Fruit fly (Drosophila melanogaster) whole organism, embryonic: ENCODE data around the gene CG11178.

Experiments used
- B-H1 ChIP-seq: fragments of 200-800 bp; sonication (Bioruptor generic); IDR thresholded peaks from 3 replicates; pipeline ENCODE4 v1.3.6; 2022; ENCODE audit warnings: missing biosample characterization, missing genetic modification characterization
- BtbVII ChIP-seq: fragments of 200-800 bp; sonication (Bioruptor generic); optimal IDR thresholded peaks from 3 replicates; lab custom pipeline; 2017; ENCODE audit warnings: missing biosample characterization, mild to moderate bottlenecking, missing genetic modification characterization
- CG10209 ChIP-seq: fragments of 200-800 bp; sonication (Bioruptor generic); optimal IDR thresholded peaks from 3 replicates; lab custom pipeline; 2017; ENCODE audit warnings: missing biosample characterization, mild to moderate bottlenecking, missing genetic modification characterization, missing genetic modification reagents
- CG10431 ChIP-seq: fragments of 200-800 bp; sonication (Bioruptor generic); optimal IDR thresholded peaks from 3 replicates; lab custom pipeline; 2018; ENCODE audit warnings: missing biosample characterization, mild to moderate bottlenecking, missing genetic modification characterization
- CG10543 ChIP-seq: fragments of 200-800 bp; sonication (Bioruptor generic); optimal IDR thresholded peaks from 3 replicates; lab custom pipeline; 2017; ENCODE audit warnings: missing biosample characterization, mild to moderate bottlenecking, missing genetic modification characterization, moderate library complexity
- CG13296 ChIP-seq: fragments of 200-800 bp; sonication (Bioruptor generic); optimal IDR thresholded peaks from 3 replicates; lab custom pipeline; 2018; ENCODE audit warnings: missing biosample characterization, mild to moderate bottlenecking, missing genetic modification characterization
- CG15514 ChIP-seq: fragments of 200-800 bp; sonication (Bioruptor generic); optimal IDR thresholded peaks from 3 replicates; lab custom pipeline; 2017; ENCODE audit warnings: missing biosample characterization, missing genetic modification characterization, mild to moderate bottlenecking, moderate library complexity, missing genetic modification reagents
- CG16815 ChIP-seq: fragments of 200-800 bp; sonication (Bioruptor generic); optimal IDR thresholded peaks from 3 replicates; lab custom pipeline; 2017; ENCODE audit warnings: missing biosample characterization, mild to moderate bottlenecking, missing genetic modification characterization
- CG17361 ChIP-seq: fragments of 200-800 bp; sonication (Bioruptor generic); IDR thresholded peaks from 3 replicates; pipeline ENCODE4 v1.3.6; 2022; ENCODE audit warnings: missing biosample characterization, missing genetic modification characterization
- CG17568 ChIP-seq: fragments of 200-800 bp; sonication (Bioruptor generic); optimal IDR thresholded peaks from 2 replicates; lab custom pipeline; 2018; ENCODE audit warnings: missing biosample characterization, mild to moderate bottlenecking, missing genetic modification characterization, moderate library complexity
- CG2712 ChIP-seq: fragments of 200-800 bp; optimal IDR thresholded peaks from 3 replicates; lab custom pipeline; 2019; ENCODE audit warnings: missing biosample characterization, mild to moderate bottlenecking, missing genetic modification characterization, moderate library complexity
- CG32767 ChIP-seq: fragments of 200-800 bp; sonication (Bioruptor generic); IDR thresholded peaks from 2 replicates; pipeline ENCODE4 v1.3.6; 2022; ENCODE audit warnings: missing biosample characterization, missing genetic modification characterization
- CG34422 ChIP-seq: fragments of 200-800 bp; sonication (Bioruptor generic); IDR thresholded peaks from 3 replicates; pipeline ENCODE4 v1.3.6; 2022; ENCODE audit warnings: missing biosample characterization, missing genetic modification characterization
- CG4328 ChIP-seq: fragments of 200-800 bp; sonication (Bioruptor generic); optimal IDR thresholded peaks from 3 replicates; lab custom pipeline; 2017; ENCODE audit warnings: missing biosample characterization, missing genetic modification reagents, missing genetic modification characterization
- CG4854 ChIP-seq: fragments of 200-800 bp; sonication (Bioruptor generic); optimal IDR thresholded peaks from 2 replicates; lab custom pipeline; 2016; ENCODE audit warnings: missing biosample characterization, missing genetic modification characterization, inconsistent platforms
- CG6854 ChIP-seq: fragments of 200-800 bp; sonication (Bioruptor generic); optimal IDR thresholded peaks from 3 replicates; lab custom pipeline; 2017; ENCODE audit warnings: missing biosample characterization, mild to moderate bottlenecking, missing genetic modification characterization
- CG8290 ChIP-seq, 3 experiments: fragments of 200-800 bp; sonication (Bioruptor generic); optimal IDR thresholded peaks; 2 replicates each; lab custom pipeline; 2016 to 2019; ENCODE audit warnings: missing biosample characterization in 3 of 3, missing genetic modification characterization in 3 of 3, mild to moderate bottlenecking in 2 of 3, moderate library complexity in 1 of 3
- CG8924 ChIP-seq: fragments of 200-800 bp; optimal IDR thresholded peaks from 3 replicates; lab custom pipeline; 2019; ENCODE audit warnings: missing biosample characterization, mild to moderate bottlenecking, missing genetic modification characterization, moderate library complexity
- CG9727 ChIP-seq: fragments of 200-800 bp; sonication (Bioruptor generic); optimal IDR thresholded peaks from 3 replicates; lab custom pipeline; 2017; ENCODE audit warnings: missing biosample characterization, mild to moderate bottlenecking, missing genetic modification characterization
- Drgx ChIP-seq: fragments of 200-800 bp; sonication (Bioruptor generic); IDR thresholded peaks from 2 replicates; pipeline ENCODE4 v1.3.6; 2022; ENCODE audit warnings: missing biosample characterization, missing genetic modification characterization
- E2f1 ChIP-seq: fragments of 200-800 bp; sonication (Bioruptor generic); IDR thresholded peaks from 2 replicates; pipeline ENCODE4 v1.3.6; 2022; ENCODE audit warnings: missing biosample characterization, missing genetic modification characterization
- Ets65A ChIP-seq: fragments of 200-800 bp; sonication (Bioruptor generic); peaks from one replicate; lab custom pipeline; 2016; ENCODE audit warnings: missing biosample characterization, missing genetic modification characterization
- H2.0 ChIP-seq: fragments of 200-800 bp; sonication (Bioruptor generic); IDR thresholded peaks from 2 replicates; pipeline ENCODE4 v1.3.6; 2022; ENCODE audit warnings: missing biosample characterization, missing genetic modification characterization
- Hand ChIP-seq: fragments of 200-800 bp; sonication (Bioruptor generic); optimal IDR thresholded peaks from 2 replicates; lab custom pipeline; 2017; ENCODE audit warnings: mild to moderate bottlenecking, missing biosample characterization, missing genetic modification reagents, missing genetic modification characterization
- Hr78 ChIP-seq, 2 experiments: fragments of 200-800 bp in 1 of 2; fragments of >200 bp in 1 of 2; sonication (Bioruptor generic) in 1 of 2; optimal IDR thresholded peaks; 2 replicates each; lab custom pipeline; 2017 to 2019; ENCODE audit warnings: missing biosample characterization in 2 of 2, missing genetic modification characterization in 2 of 2, mild to moderate bottlenecking in 1 of 2, moderate library complexity in 1 of 2
- Hsf ChIP-seq: fragments of 200-800 bp; sonication (Bioruptor generic); optimal IDR thresholded peaks from 3 replicates; lab custom pipeline; 2016; ENCODE audit warnings: missing biosample characterization, missing genetic modification characterization
- Max ChIP-seq: fragments of 200-800 bp; sonication (Bioruptor generic); optimal IDR thresholded peaks from 2 replicates; lab custom pipeline; 2016; ENCODE audit warnings: missing biosample characterization, mild to moderate bottlenecking, missing genetic modification characterization
- Mes4 ChIP-seq: fragments of 200-800 bp; sonication (Bioruptor generic); optimal IDR thresholded peaks from 2 replicates; lab custom pipeline; 2016; ENCODE audit warnings: missing biosample characterization, missing genetic modification characterization
- NC2α ChIP-seq: fragments of 200-800 bp; sonication (Bioruptor generic); optimal IDR thresholded peaks from 2 replicates; lab custom pipeline; 2016; ENCODE audit warnings: missing biosample characterization, missing genetic modification characterization
- Nf-YC ChIP-seq: fragments of 200-800 bp; optimal IDR thresholded peaks from 3 replicates; lab custom pipeline; 2019; ENCODE audit warnings: missing biosample characterization, mild to moderate bottlenecking, missing genetic modification characterization, moderate library complexity
- Oli ChIP-seq: fragments of 200-800 bp; sonication (Bioruptor generic); optimal IDR thresholded peaks from 2 replicates; lab custom pipeline; 2018; ENCODE audit warnings: missing biosample characterization, mild to moderate bottlenecking, missing genetic modification characterization, moderate library complexity
- Pdp1 ChIP-seq, 2 experiments: fragments of 200-800 bp; sonication (Bioruptor generic); optimal IDR thresholded peaks; 3 replicates each; lab custom pipeline; 2016; ENCODE audit warnings: missing biosample characterization in 2 of 2, missing genetic modification characterization in 2 of 2, mild to moderate bottlenecking in 1 of 2, moderate library complexity in 1 of 2
- Spps ChIP-seq: fragments of 200-800 bp; sonication (Bioruptor generic); optimal IDR thresholded peaks from 2 replicates; lab custom pipeline; 2018; ENCODE audit warnings: missing biosample characterization, mild to moderate bottlenecking, missing genetic modification characterization
- Ssrp ChIP-seq: fragments of 200-800 bp; sonication (Bioruptor generic); optimal IDR thresholded peaks from 2 replicates; lab custom pipeline; 2018; ENCODE audit warnings: missing biosample characterization, mild to moderate bottlenecking, missing genetic modification characterization, moderate library complexity
- TFAM ChIP-seq: fragments of 200-800 bp; sonication (Bioruptor generic); optimal IDR thresholded peaks from 2 replicates; lab custom pipeline; 2017; ENCODE audit warnings: missing biosample characterization, missing genetic modification characterization, inconsistent platforms
- ash1 ChIP-seq: fragments of 200-800 bp; sonication (Bioruptor generic); optimal IDR thresholded peaks from 2 replicates; lab custom pipeline; 2018; ENCODE audit warnings: missing biosample characterization, mild to moderate bottlenecking, missing genetic modification characterization
- az2 ChIP-seq: fragments of 200-800 bp; sonication (Bioruptor generic); optimal IDR thresholded peaks from 3 replicates; lab custom pipeline; 2016; ENCODE audit warnings: missing biosample characterization, missing genetic modification characterization
- chif ChIP-seq, 2 experiments: fragments of 200-800 bp; sonication (Bioruptor generic); optimal IDR thresholded peaks; 3 replicates each; lab custom pipeline; 2016; ENCODE audit warnings: missing biosample characterization in 2 of 2, missing genetic modification characterization in 2 of 2
- corto ChIP-seq: fragments of 200-800 bp; sonication (Bioruptor generic); optimal IDR thresholded peaks from 2 replicates; lab custom pipeline; 2016; ENCODE audit warnings: missing biosample characterization, mild to moderate bottlenecking, missing genetic modification characterization, moderate library complexity
- dysf ChIP-seq: fragments of 200-800 bp; sonication (Bioruptor generic); IDR thresholded peaks from 3 replicates; pipeline ENCODE4 v1.3.6; 2022; ENCODE audit warnings: missing biosample characterization, missing genetic modification characterization
- emc ChIP-seq: fragments of 200-800 bp; sonication (Bioruptor generic); optimal IDR thresholded peaks from 2 replicates; lab custom pipeline; 2016; ENCODE audit warnings: missing biosample characterization, missing genetic modification characterization
- grn ChIP-seq: fragments of 200-800 bp; sonication (Bioruptor generic); optimal IDR thresholded peaks from 3 replicates; lab custom pipeline; 2017; ENCODE audit warnings: missing biosample characterization, missing genetic modification characterization
- ham ChIP-seq: fragments of 200-800 bp; sonication (Bioruptor generic); IDR thresholded peaks from 2 replicates; pipeline ENCODE4 v1.3.6; 2022; ENCODE audit warnings: missing biosample characterization, missing genetic modification characterization
- hb ChIP-seq: fragments of 200-800 bp; sonication (Bioruptor generic); IDR thresholded peaks from 3 replicates; pipeline ENCODE4 v1.3.6; 2022; ENCODE audit warnings: missing biosample characterization, missing genetic modification characterization; ENCODE audit not compliant: partially characterized antibody
- knrl ChIP-seq: fragments of 200-800 bp; sonication (Bioruptor generic); IDR thresholded peaks from 3 replicates; pipeline ENCODE4 v1.3.6; 2022; ENCODE audit warnings: missing biosample characterization, missing genetic modification characterization; ENCODE audit not compliant: partially characterized antibody
- pum ChIP-seq: fragments of 200-800 bp; sonication (Bioruptor generic); optimal IDR thresholded peaks from 2 replicates; lab custom pipeline; 2016; ENCODE audit warnings: missing biosample characterization, missing genetic modification characterization
- sd ChIP-seq: fragments of 200-800 bp; sonication (Bioruptor generic); optimal IDR thresholded peaks from 3 replicates; lab custom pipeline; 2018; ENCODE audit warnings: missing biosample characterization, mild to moderate bottlenecking, missing genetic modification characterization, moderate library complexity
- tin ChIP-seq: fragments of 200-800 bp; sonication (Bioruptor generic); optimal IDR thresholded peaks from 3 replicates; lab custom pipeline; 2016; ENCODE audit warnings: missing biosample characterization, missing genetic modification characterization
- tna ChIP-seq: fragments of 200-800 bp; sonication (Bioruptor generic); IDR thresholded peaks from 2 replicates; pipeline ENCODE4 v1.3.6; 2022; ENCODE audit warnings: missing biosample characterization, missing genetic modification characterization; ENCODE audit not compliant: partially characterized antibody
- tx ChIP-seq: fragments of 200-800 bp; sonication (Bioruptor generic); optimal IDR thresholded peaks from 2 replicates; lab custom pipeline; 2016; ENCODE audit warnings: missing biosample characterization, missing genetic modification characterization

CG11178 gene

DNA sequence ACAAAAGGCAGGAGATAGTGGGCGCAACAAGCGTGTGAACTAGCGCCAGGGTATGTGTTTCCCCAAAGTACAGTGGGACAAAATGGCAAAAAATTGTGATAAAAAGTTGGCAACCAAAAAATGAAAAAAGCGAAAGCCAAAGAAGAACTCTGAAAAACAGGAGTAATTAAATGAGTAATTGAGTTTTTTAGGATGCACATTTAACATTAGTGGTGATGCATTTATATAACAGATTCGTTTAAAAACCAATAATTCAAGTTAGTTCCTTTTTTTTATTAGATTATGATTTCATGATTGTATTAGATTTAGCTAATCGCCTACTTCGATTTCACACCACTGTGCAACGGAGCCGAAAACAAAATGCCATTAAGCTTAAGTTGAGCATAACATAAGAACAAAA lies 33.1 kb upstream of the CG11178 start (continued):
- TF ChIP-seq TFAM (no peak), Hr78 (GFP tag; optimal IDR thresholded peaks at IDR 0.05; lab: Kevin White, UChicago) (no peak), NC2α (no peak), BtbVII (peak; percentile 29), Pdp1 (GFP tag; optimal IDR thresholded peaks at IDR 0.05; lab: Kevin White, UChicago) (peak; percentile 56 to 62), pum (peak; percentile 42), az2 (GFP tag; lab: Kevin White, UChicago) (peak; percentile 61), Ets65A (GFP tag; lab: Kevin White, UChicago) (peak; percentile 89), CG9727 (GFP tag; lab: Kevin White, UChicago) (peak; percentile 45), chif (GFP tag; optimal IDR thresholded peaks at IDR 0.05; lab: Kevin White, UChicago) (peak; percentile 48 to 65), Oli (tag; lab: Kevin White, UChicago) (peak; percentile 77), CG13296 (GFP tag; lab: Kevin White, UChicago) (peak; percentile 16), Drgx (0 out of 2 replicates have a peak, but pooled peaks have one; percentile 39), CG16815 (GFP tag; lab: Kevin White, UChicago) (peak; percentile 30), CG10543 (GFP tag; lab: Kevin White, UChicago) (no peak), hb (GFP tag; lab: Robert Waterston, UW) (no peak), dysf (GFP tag; lab: Robert Waterston, UW) (peak; percentile 59), emc (GFP tag; lab: Kevin White, UChicago) (no peak), Max (peak; percentile 35), Hand (peak; percentile 21), CG2712 (tag; lab: Kevin White, UChicago) (peak; percentile 71), Hsf (GFP tag; lab: Kevin White, UChicago) (peak; percentile 59), tna (no peak), CG17568 (peak; percentile 36), Nf-YC (no peak), CG8290 (GFP tag; optimal IDR thresholded peaks at IDR 0.05; lab: Kevin White, UChicago) (no peak), CG8290 (tag; optimal IDR thresholded peaks at IDR 0.05; lab: Kevin White, UChicago) (no peak), Mes4 (GFP tag; lab: Kevin White, UChicago) (no peak), CG32767 (GFP tag; lab: Robert Waterston, UW) (0 out of 2 replicates have a peak, but pooled peaks have one; percentile 29), CG4328 (GFP tag; lab: Kevin White, UChicago) (no peak), grn (GFP tag; lab: Kevin White, UChicago) (no peak), H2.0 (no peak), CG4854 (GFP tag; lab: Kevin White, UChicago) (no peak), CG15514 (peak; percentile 35), tx (GFP tag; lab: Kevin White, UChicago) (peak; percentile 35), B-H1 (GFP tag; lab: Robert Waterston, UW) (peak; percentile 39; the same call in 1 of the 3 replicates), ham (GFP tag; lab: Robert Waterston, UW) (no peak), CG8924 (tag; lab: Kevin White, UChicago) (peak; percentile 47), knrl (GFP tag; lab: Robert Waterston, UW) (no peak), CG10431 (no peak), CG10209 (GFP tag; lab: Kevin White, UChicago) (peak; percentile 47), Spps (tag; lab: Kevin White, UChicago) (peak; percentile 32), CG17361 (GFP tag; lab: Robert Waterston, UW) (peak; percentile 78), ash1 (no peak), E2f1 (GFP tag; lab: Robert Waterston, UW) (peak; percentile 49), corto (no peak), CG34422 (GFP tag; lab: Robert Waterston, UW) (no peak), CG6854 (GFP tag; lab: Kevin White, UChicago) (no peak), Ssrp (tag; lab: Kevin White, UChicago) (peak; percentile 68), tin (peak; percentile 42), sd (tag; lab: Kevin White, UChicago) (no peak)
